Worm (Caenorhabditis elegans): Measurements from ENCODE around the gene cft-1.

The cft-1 gene

ce11 chrV:5504807-5505442 lies 33.7 kb upstream of the cft-1 start, which contains the start of the genes dnj-19 and nhr-47 (continued):
- TF ChIP-seq duxl-1 (tag; optimal IDR thresholded peaks at IDR 0.05; ENCODE audit: poor library complexity) (peak; percentile 82), unc-39 (tag; optimal IDR thresholded peaks at IDR 0.05) (no peak), mxl-3 (GFP tag; optimal IDR thresholded peaks at IDR 0.05) (peak; percentile 79), aly-2 (tag; optimal IDR thresholded peaks at IDR 0.05) (no peak)

ce11 chrV:5509134-5509533 lies 29.5 kb upstream of the cft-1 start:
- TF ChIP-seq cey-2 (tag; optimal IDR thresholded peaks at IDR 0.05; ENCODE audit: borderline replicate concordance, insufficient read depth) = no peak
- TF ChIP-seq unc-62 (GFP tag; optimal IDR thresholded peaks at IDR 0.05 in 1 of 2) = peak in 1 of 2 experiments; percentile 94
- no peak for TF ChIP-seq unc-62 (tag; optimal IDR thresholded peaks at IDR 0.05)

DNA sequence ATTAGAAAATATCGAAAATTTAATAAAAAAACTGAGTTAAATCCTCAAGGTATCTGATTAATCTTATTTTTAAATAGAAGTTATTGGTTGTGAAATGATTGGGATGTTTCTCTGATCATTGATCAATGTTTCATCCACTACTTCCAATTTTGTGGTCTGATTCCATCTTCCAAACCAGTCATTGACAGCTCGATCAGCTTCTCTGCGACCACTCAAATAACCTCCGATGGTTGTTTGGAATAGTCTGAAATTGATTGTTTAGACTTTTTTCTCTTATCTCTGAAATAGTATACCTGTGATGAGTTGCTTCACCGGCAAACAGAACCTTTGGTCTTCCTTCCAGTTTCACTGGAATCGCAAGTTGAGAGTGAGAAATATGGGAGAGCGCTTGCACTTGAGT lies 28.6 kb upstream of the cft-1 start:
- TF ChIP-seq tag-97 (GFP tag; IDR thresholded peaks at IDR 0.05) = no peak
- peak in 1 of 2 experiments; percentile 94 for TF ChIP-seq unc-62 (GFP tag; optimal IDR thresholded peaks at IDR 0.05 in 1 of 2)
- TF ChIP-seq unc-62 (tag; optimal IDR thresholded peaks at IDR 0.05) = no peak
- no peak for TF ChIP-seq daf-16 (GFP tag; optimal IDR thresholded peaks at IDR 0.05)
- peak; percentile 23 for TF ChIP-seq daf-16 (tag; optimal IDR thresholded peaks at IDR 0.05)
- TF ChIP-seq dve-1 (tag; optimal IDR thresholded peaks at IDR 0.05; ENCODE audit: insufficient read depth) = peak; percentile 16
- TF ChIP-seq hif-1 (tag; optimal IDR thresholded peaks at IDR 0.05) = no peak
- TF ChIP-seq lin-38 (GFP tag; IDR thresholded peaks at IDR 0.05) = peak; percentile 34
- TF ChIP-seq php-3 (GFP tag; IDR thresholded peaks at IDR 0.05) = no peak
- peak; percentile 59 for TF ChIP-seq dmd-6 (GFP tag; IDR thresholded peaks at IDR 0.05)
- no peak for TF ChIP-seq ceh-28 (tag; optimal IDR thresholded peaks at IDR 0.05)
- no peak for TF ChIP-seq hlh-11 (tag; optimal IDR thresholded peaks at IDR 0.05)

ce11 chrV:5511720-5512119 lies 26.9 kb upstream of the cft-1 start:
- no peak for TF ChIP-seq hmg-1.1 (GFP tag; IDR thresholded peaks at IDR 0.05)
- no peak for TF ChIP-seq rbr-2 (tag; optimal IDR thresholded peaks at IDR 0.05)
- TF ChIP-seq nhr-77 (tag; optimal IDR thresholded peaks at IDR 0.05) = peak; percentile 63
- TF ChIP-seq dve-1 (tag; optimal IDR thresholded peaks at IDR 0.05; ENCODE audit: insufficient read depth) = peak; percentile 33
- TF ChIP-seq aha-1 (tag) = peak; percentile 31
- TF ChIP-seq hlh-30 (tag; optimal IDR thresholded peaks at IDR 0.05; ENCODE audit: insufficient read depth) = peak; percentile 1
- peak; percentile 70 for TF ChIP-seq nhr-28 (tag; optimal IDR thresholded peaks at IDR 0.05)
- TF ChIP-seq php-3 (GFP tag; IDR thresholded peaks at IDR 0.05) = peak; percentile 55; the same call in 1 of the 2 replicates
- TF ChIP-seq daf-16 (GFP tag; optimal IDR thresholded peaks at IDR 0.05) = no peak
- peak; percentile 43 for TF ChIP-seq daf-16 (tag; optimal IDR thresholded peaks at IDR 0.05)
- TF ChIP-seq dmd-6 (GFP tag; IDR thresholded peaks at IDR 0.05) = 0 out of 2 replicates have a peak, but pooled peaks have one; percentile 19
- no peak for TF ChIP-seq madf-9 (GFP tag; conservative IDR thresholded peaks at IDR 0.05)
- peak; percentile 10 for TF ChIP-seq hlh-11 (tag; optimal IDR thresholded peaks at IDR 0.05)
- no peak for TF ChIP-seq hif-1 (tag; optimal IDR thresholded peaks at IDR 0.05)

DNA sequence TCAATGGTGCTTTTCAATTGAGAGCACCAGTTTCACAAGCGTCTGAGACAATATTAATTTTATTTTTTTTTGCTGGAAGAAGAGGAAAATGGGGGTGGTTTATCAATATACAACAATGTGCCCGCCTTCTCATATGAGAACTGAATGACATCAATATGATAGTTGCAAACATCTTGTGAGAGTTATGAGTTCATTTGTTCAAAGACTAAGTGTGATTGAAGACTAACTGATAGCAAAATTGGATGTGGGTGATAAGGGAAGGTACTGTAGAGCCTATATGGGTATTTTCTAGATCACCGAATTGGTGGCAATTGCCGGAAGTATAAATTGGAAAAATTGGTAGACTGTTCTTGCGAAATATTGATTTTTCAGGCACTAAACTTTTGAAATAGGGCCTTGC lies 26.0 kb upstream of the cft-1 start:
- TF ChIP-seq zfp-3 (GFP tag; conservative IDR thresholded peaks at IDR 0.05) (no peak), gei-8 (GFP tag; optimal IDR thresholded peaks at IDR 0.05) (no peak), nhr-28 (tag; optimal IDR thresholded peaks at IDR 0.05) (peak; percentile 85), egl-43 (GFP tag; IDR thresholded peaks at IDR 0.05) (no peak), hlh-11 (tag; optimal IDR thresholded peaks at IDR 0.05) (peak; percentile 71), D1046.2 (GFP tag; IDR thresholded peaks at IDR 0.05) (no peak), F26F4.8 (GFP tag; conservative IDR thresholded peaks at IDR 0.05) (no peak), nhr-77 (tag; optimal IDR thresholded peaks at IDR 0.05) (peak; percentile 47), zip-11 (GFP tag; IDR thresholded peaks at IDR 0.05) (no peak), mxl-3 (GFP tag; optimal IDR thresholded peaks at IDR 0.05) (no peak), egl-27 (tag; optimal IDR thresholded peaks at IDR 0.05) (no peak), daf-8 (GFP tag; IDR thresholded peaks at IDR 0.05) (no peak), php-3 (GFP tag; IDR thresholded peaks at IDR 0.05) (peak; percentile 77), tra-1 (GFP tag; IDR thresholded peaks at IDR 0.05) (no peak), lim-7 (GFP tag; IDR thresholded peaks at IDR 0.05) (no peak), daf-16 (GFP tag; optimal IDR thresholded peaks at IDR 0.05) (no peak), daf-16 (tag; optimal IDR thresholded peaks at IDR 0.05) (peak; percentile 44), nhr-11 (tag; optimal IDR thresholded peaks at IDR 0.05) (no peak), cey-2 (tag; optimal IDR thresholded peaks at IDR 0.05; ENCODE audit: borderline replicate concordance, insufficient read depth) (no peak), Y5F2A.4 (GFP tag; optimal IDR thresholded peaks at IDR 0.05) (no peak), skn-1 (tag; optimal IDR thresholded peaks at IDR 0.05) (no peak), nhr-10 (tag; optimal IDR thresholded peaks at IDR 0.05) (peak; percentile 13), ces-1 (GFP tag; optimal IDR thresholded peaks at IDR 0.05) (no peak), unc-130 (GFP tag; optimal IDR thresholded peaks at IDR 0.05) (no peak), pqm-1 (tag; optimal IDR thresholded peaks at IDR 0.05) (peak; percentile 94), unc-62 (GFP tag; optimal IDR thresholded peaks at IDR 0.05 in 1 of 2) (peak in 1 of 2 experiments; percentile 87), unc-62 (tag; optimal IDR thresholded peaks at IDR 0.05) (no peak)

All from whole organism, L4 larva.